Fruit fly (Drosophila melanogaster) whole organism, wandering third instar larva: ENCODE measurements around the gene TrpRS-m.

Source experiments
- CrebA ChIP-seq: fragments of 200-800 bp; sonication (Bioruptor generic); optimal IDR thresholded peaks from 2 replicates; lab custom pipeline; 2016; ENCODE audit warnings: missing biosample characterization, mild to moderate bottlenecking, missing genetic modification characterization, borderline replicate concordance
- Vsx2 ChIP-seq: fragments of 200-300, 225-300 bp; sonication (Bioruptor generic); optimal IDR thresholded peaks from 2 replicates; lab custom pipeline; 2018; ENCODE audit warnings: missing biosample characterization, missing genetic modification characterization; ENCODE audit not compliant: partially characterized antibody
- fru ChIP-seq: fragments of 200-800 bp; sonication (Bioruptor generic); optimal IDR thresholded peaks from 3 replicates; lab custom pipeline; 2016; ENCODE audit warnings: missing biosample characterization, mild to moderate bottlenecking, missing genetic modification characterization
- lola ChIP-seq: fragments of >200 bp; optimal IDR thresholded peaks from 2 replicates; lab custom pipeline; 2017; ENCODE audit warnings: missing biosample characterization, missing genetic modification characterization
- psq ChIP-seq: fragments of 200-800 bp; sonication (Bioruptor generic); optimal IDR thresholded peaks from 3 replicates; lab custom pipeline; 2017; ENCODE audit warnings: missing biosample characterization, mild to moderate bottlenecking, missing genetic modification characterization, moderate library complexity

DNA sequence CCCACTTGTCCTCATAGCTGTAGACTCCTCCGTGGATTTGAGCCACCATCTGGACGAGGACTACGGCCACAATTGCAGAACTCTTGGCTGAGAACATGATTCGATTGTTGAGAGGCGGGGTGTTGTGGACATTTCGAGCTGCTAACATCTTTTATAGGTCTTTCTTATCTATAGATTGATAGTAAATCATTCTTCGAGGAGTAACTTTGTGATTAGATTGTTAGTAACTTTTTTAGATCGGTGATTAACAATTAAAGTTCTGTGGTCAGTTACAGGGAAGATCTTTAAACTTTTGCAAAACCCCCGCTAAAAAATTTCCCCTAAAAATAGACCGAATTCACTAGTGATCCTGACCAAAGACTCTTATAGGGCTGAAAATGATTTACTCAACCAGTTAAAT is 37.0 kb downstream of the TrpRS-m start, which contains the start of gene CG16775:
- TF ChIP-seq fru (GFP tag; lab: Kevin White, UChicago) (no peak), lola (GFP tag; lab: Kevin White, UChicago) (no peak), Vsx2 (no peak), psq (GFP tag; lab: Kevin White, UChicago) (no peak), CrebA (GFP tag; lab: Kevin White, UChicago) (no peak)
